Worm (Caenorhabditis elegans) whole organism, L3 larva: ENCODE data around the gene T09D3.3.
A peak's percentile ranks its signal among the peaks of the same experiment; 100 is the strongest.

ENCODE experiments used
- R02D3.7 ChIP-seq: fragments of 150-350 bp; optimal IDR thresholded peaks from 2 replicates; lab custom pipeline; 2014; ENCODE audit warnings: missing biosample characterization, missing genetic modification characterization
- ZK546.5 ChIP-seq: sonication (generic microtip); optimal IDR thresholded peaks from 2 replicates; lab custom pipeline; 2017; ENCODE audit warnings: missing biosample characterization, missing genetic modification characterization
- aly-2 ChIP-seq: fragments of 150-350 bp; optimal IDR thresholded peaks from 2 replicates; lab custom pipeline; 2014; ENCODE audit warnings: missing biosample characterization, missing genetic modification characterization
- ama-1 ChIP-seq: fragments of 150-350 bp; optimal IDR thresholded peaks from 2 replicates; lab custom pipeline; 2018
- ceh-16 ChIP-seq: sonication (generic microtip); optimal IDR thresholded peaks from 2 replicates; lab custom pipeline; 2017; ENCODE audit warnings: missing biosample characterization, missing genetic modification characterization
- ceh-9 ChIP-seq: sonication (generic microtip); optimal IDR thresholded peaks from 2 replicates; lab custom pipeline; 2018; ENCODE audit warnings: missing biosample characterization, missing genetic modification characterization
- daf-12 ChIP-seq: fragments of 150-350 bp; optimal IDR thresholded peaks from 2 replicates; lab custom pipeline; 2014; ENCODE audit warnings: missing biosample characterization, missing genetic modification reagents, missing genetic modification characterization
- egl-27 ChIP-seq: sonication (generic microtip); optimal IDR thresholded peaks from 4 replicates; lab custom pipeline; 2017; ENCODE audit warnings: missing biosample characterization, missing genetic modification reagents, missing genetic modification characterization
- elt-2 ChIP-seq: sonication (generic microtip); optimal IDR thresholded peaks from 2 replicates; lab custom pipeline; 2016; ENCODE audit warnings: missing genetic modification reagents, mild to moderate bottlenecking, missing genetic modification characterization, missing compliant biosample characterization
- elt-3 ChIP-seq, 3 experiments: fragments of 150-350 bp in 1 of 3; sonication (generic microtip) in 2 of 3; optimal IDR thresholded peaks; 2 replicates in 2 of 3; 4 replicates in 1 of 3; lab custom pipeline; 2014 to 2017; ENCODE audit warnings: missing biosample characterization in 3 of 3, missing genetic modification characterization in 3 of 3
- eor-1 ChIP-seq, 2 experiments: fragments of 150-350 bp; optimal IDR thresholded peaks; 2 replicates each; lab custom pipeline; 2014 to 2018; ENCODE audit warnings: missing biosample characterization in 2 of 2, missing genetic modification characterization in 2 of 2
- fos-1 ChIP-seq: fragments of 150-350 bp; optimal IDR thresholded peaks from 2 replicates; lab custom pipeline; 2014; ENCODE audit warnings: missing biosample characterization, missing genetic modification characterization
- hmg-11 ChIP-seq: sonication (generic microtip); optimal IDR thresholded peaks from 2 replicates; lab custom pipeline; 2016; ENCODE audit warnings: missing genetic modification characterization, missing compliant biosample characterization
- jun-1 ChIP-seq: fragments of 150-350 bp; optimal IDR thresholded peaks from 2 replicates; lab custom pipeline; 2014; ENCODE audit warnings: missing biosample characterization, missing genetic modification reagents, missing genetic modification characterization
- lin-15B ChIP-seq: fragments of 150-350 bp; optimal IDR thresholded peaks from 2 replicates; lab custom pipeline; 2014; ENCODE audit warnings: missing biosample characterization, missing genetic modification characterization
- lin-39 ChIP-seq: fragments of 150-350 bp; optimal IDR thresholded peaks from 2 replicates; lab custom pipeline; 2018; ENCODE audit warnings: missing biosample characterization, missing genetic modification reagents, missing genetic modification characterization
- lsy-12 ChIP-seq: sonication (generic microtip); optimal IDR thresholded peaks from 2 replicates; lab custom pipeline; 2016; ENCODE audit warnings: mild to moderate bottlenecking, missing genetic modification characterization, missing compliant biosample characterization
- mdl-1 ChIP-seq: fragments of 150-350 bp; optimal IDR thresholded peaks from 2 replicates; lab custom pipeline; 2014; ENCODE audit warnings: missing biosample characterization, missing genetic modification characterization
- mml-1 ChIP-seq: fragments of 150-350 bp; sonication (generic microtip); optimal IDR thresholded peaks from 3 replicates; lab custom pipeline; 2014; ENCODE audit warnings: missing biosample characterization, missing genetic modification characterization
- nfya-1 ChIP-seq: sonication (generic microtip); optimal IDR thresholded peaks from 2 replicates; lab custom pipeline; 2017; ENCODE audit warnings: missing genetic modification characterization, mild to moderate bottlenecking, missing compliant biosample characterization, antibody characterized with exemption, moderate library complexity; ENCODE audit not compliant: insufficient read depth
- nhr-11 ChIP-seq: fragments of 150-350 bp; optimal IDR thresholded peaks from 2 replicates; lab custom pipeline; 2014; ENCODE audit warnings: missing biosample characterization, missing genetic modification characterization
- nhr-12 ChIP-seq: fragments of 150-350 bp; optimal IDR thresholded peaks from 2 replicates; lab custom pipeline; 2014; ENCODE audit warnings: missing biosample characterization, missing genetic modification characterization
- nhr-23 ChIP-seq: fragments of 150-350 bp; optimal IDR thresholded peaks from 2 replicates; lab custom pipeline; 2014; ENCODE audit warnings: missing biosample characterization, missing genetic modification reagents, missing genetic modification characterization
- nhr-237 ChIP-seq: fragments of 150-350 bp; optimal IDR thresholded peaks from 2 replicates; lab custom pipeline; 2014; ENCODE audit warnings: missing biosample characterization, missing genetic modification characterization
- nhr-28 ChIP-seq: fragments of 150-350 bp; optimal IDR thresholded peaks from 2 replicates; lab custom pipeline; 2014; ENCODE audit warnings: missing biosample characterization, missing genetic modification characterization
- nhr-76 ChIP-seq: fragments of 150-350 bp; sonication (generic microtip); optimal IDR thresholded peaks from 5 replicates; lab custom pipeline; 2014; ENCODE audit warnings: missing biosample characterization, missing genetic modification characterization
- nhr-77 ChIP-seq: fragments of 150-350 bp; optimal IDR thresholded peaks from 2 replicates; lab custom pipeline; 2014; ENCODE audit warnings: missing biosample characterization, missing genetic modification characterization
- pqm-1 ChIP-seq: fragments of 150-350 bp; optimal IDR thresholded peaks from 2 replicates; lab custom pipeline; 2017; ENCODE audit warnings: missing biosample characterization, missing genetic modification characterization, inconsistent platforms
- sea-2 ChIP-seq: fragments of 150-350 bp; sonication (generic microtip); optimal IDR thresholded peaks from 4 replicates; lab custom pipeline; 2014; ENCODE audit warnings: missing biosample characterization, missing genetic modification reagents, missing genetic modification characterization
- skn-1 ChIP-seq: fragments of 150-350 bp; optimal IDR thresholded peaks from 2 replicates; lab custom pipeline; 2014; ENCODE audit warnings: missing biosample characterization, missing genetic modification characterization
- snpc-4 ChIP-seq: fragments of 150-350 bp; optimal IDR thresholded peaks from 2 replicates; lab custom pipeline; 2014; ENCODE audit warnings: missing biosample characterization, missing genetic modification characterization
- tbx-2 ChIP-seq: sonication (generic microtip); optimal IDR thresholded peaks from 2 replicates; lab custom pipeline; 2016; ENCODE audit warnings: mild to moderate bottlenecking, missing genetic modification characterization, missing compliant biosample characterization
- unc-39 ChIP-seq: sonication (generic microtip); optimal IDR thresholded peaks from 4 replicates; lab custom pipeline; 2017; ENCODE audit warnings: missing biosample characterization, missing genetic modification characterization
- unc-62 ChIP-seq: fragments of 150-350 bp; sonication (generic microtip); optimal IDR thresholded peaks from 4 replicates; lab custom pipeline; 2014; ENCODE audit warnings: missing biosample characterization, missing genetic modification reagents, missing genetic modification characterization
- zag-1 ChIP-seq: fragments of 150-350 bp; optimal IDR thresholded peaks from 2 replicates; lab custom pipeline; 2014; ENCODE audit warnings: missing biosample characterization, missing genetic modification characterization
- ztf-11 ChIP-seq: fragments of 150-350 bp; optimal IDR thresholded peaks from 2 replicates; lab custom pipeline; 2014; ENCODE audit warnings: missing biosample characterization, missing genetic modification characterization
- ztf-4 ChIP-seq: fragments of 150-350 bp; optimal IDR thresholded peaks from 2 replicates; lab custom pipeline; 2014; ENCODE audit warnings: missing biosample characterization, missing genetic modification characterization

T09D3.3 gene

ce11 chrV:5349471-5349870 lies at the start of gene T09D3.3:
TSS of gene T09D3.3 (minus strand) at chrV:5349571.
- TF ChIP-seq ama-1 (lab: Kevin White, UChicago) (no peak), skn-1 (no peak), zag-1 (tag; lab: Kevin White, UChicago) (no peak), daf-12 (tag; lab: Kevin White, UChicago) (no peak), sea-2 (no peak), nhr-76 (tag; lab: Kevin White, UChicago) (no peak), elt-2 (no peak), snpc-4 (tag; lab: Kevin White, UChicago) (no peak), nhr-12 (tag; lab: Kevin White, UChicago) (no peak), lin-15B (tag; lab: Kevin White, UChicago) (no peak), ZK546.5 (tag; lab: Kevin White, UChicago) (no peak), eor-1 (tag; optimal IDR thresholded peaks at IDR 0.05; lab: Kevin White, UChicago) (no peak), nfya-1 (no peak)

ce11 chrV:5392993-5393628 lies 43.7 kb upstream of the T09D3.3 start, which contains the start of gene C35A11.4:
TSS of gene C35A11.4 (minus strand) at chrV:5393148.
- TF ChIP-seq jun-1 (tag; lab: Kevin White, UChicago) (no peak), unc-62 (GFP tag; lab: Kevin White, UChicago) (no peak), mml-1 (tag; lab: Kevin White, UChicago) (no peak), lsy-12 (tag; lab: Kevin White, UChicago) (no peak), elt-2 (peak; percentile 99), nhr-23 (tag; lab: Kevin White, UChicago) (no peak), ama-1 (lab: Kevin White, UChicago) (no peak), daf-12 (tag; lab: Kevin White, UChicago) (no peak), mdl-1 (no peak), pqm-1 (tag; lab: Kevin White, UChicago) (peak; percentile 79), zag-1 (tag; lab: Kevin White, UChicago) (no peak), nhr-77 (tag; lab: Kevin White, UChicago) (no peak), ceh-9 (tag; lab: Kevin White, UChicago) (no peak), ceh-16 (no peak), tbx-2 (tag; lab: Kevin White, UChicago) (no peak), unc-39 (no peak), egl-27 (peak; percentile 16), ztf-11 (tag; lab: Kevin White, UChicago) (no peak), lin-15B (tag; lab: Kevin White, UChicago) (no peak), sea-2 (no peak), snpc-4 (tag; lab: Kevin White, UChicago) (no peak), nhr-11 (tag; lab: Kevin White, UChicago) (no peak), nhr-237 (no peak)
- TF ChIP-seq, all 47 proteins: peak for 3

- no peak for TF ChIP-seq unc-39
- TF ChIP-seq sea-2: no peak
- TF ChIP-seq nhr-28 (tag; lab: Kevin White, UChicago): no peak
- no peak for TF ChIP-seq nhr-12 (tag; lab: Kevin White, UChicago)
- peak; percentile 6 for TF ChIP-seq lin-15B (tag; lab: Kevin White, UChicago)
- peak; percentile 73 for TF ChIP-seq nhr-23 (tag; lab: Kevin White, UChicago)
- no peak for TF ChIP-seq ztf-4
- TF ChIP-seq daf-12 (tag; lab: Kevin White, UChicago): no peak
- TF ChIP-seq fos-1: no peak
- no peak for TF ChIP-seq R02D3.7 (tag; lab: Kevin White, UChicago)
- no peak for TF ChIP-seq ceh-16
- TF ChIP-seq nhr-11 (tag; lab: Kevin White, UChicago): no peak
- no peak for TF ChIP-seq nhr-76 (tag; lab: Kevin White, UChicago)
- TF ChIP-seq egl-27: no peak
- TF ChIP-seq snpc-4 (tag; lab: Kevin White, UChicago): no peak
- no peak for TF ChIP-seq elt-3 (tag; optimal IDR thresholded peaks at IDR 0.05; lab: Kevin White, UChicago)
- no peak for TF ChIP-seq elt-2
Measured at ce11 chrV:5385914-5386493, 36.6 kb upstream of the T09D3.3 start, which contains the start of gene C35A11.2. TSS of gene C35A11.2 (plus strand) at chrV:5386299.

DNA sequence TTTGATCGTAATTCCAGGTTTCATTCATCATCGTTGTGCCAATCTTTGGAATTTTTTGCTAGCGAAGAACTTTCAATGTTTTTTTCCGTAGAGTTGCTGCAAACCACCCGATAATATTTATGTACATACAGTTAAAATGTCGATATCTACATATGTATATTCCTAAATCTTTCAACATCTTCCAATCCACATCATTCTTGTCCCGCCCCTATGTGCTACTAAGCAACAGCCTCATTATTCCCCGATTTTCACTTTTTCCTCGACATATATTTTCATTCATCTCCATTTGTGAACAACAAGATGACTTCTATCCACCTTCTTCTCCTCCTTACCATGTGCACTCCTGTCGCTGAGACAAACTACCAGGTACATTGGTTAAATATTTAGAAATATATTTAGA lies 22.7 kb upstream of the T09D3.3 start, which contains the start of gene C35A11.3:
C35A11.3 (plus strand) TSS at position 301 of the 400 bp plus-strand sequence.
- TF ChIP-seq nhr-28 (tag; lab: Kevin White, UChicago): no peak
- TF ChIP-seq lin-39 (tag; lab: Kevin White, UChicago): no peak
- no peak for TF ChIP-seq nhr-77 (tag; lab: Kevin White, UChicago)
- TF ChIP-seq hmg-11 (tag; lab: Kevin White, UChicago): no peak
- no peak for TF ChIP-seq snpc-4 (tag; lab: Kevin White, UChicago)
- TF ChIP-seq aly-2 (tag; lab: Kevin White, UChicago): no peak
- no peak for TF ChIP-seq mdl-1
